Worm (Caenorhabditis elegans): Measurements from ENCODE around the gene T21D9.2.

T21D9.2 gene

ce11 chrX:2071392-2072001 is 25.2 kb downstream of the T21D9.2 start (continued):
- TF ChIP-seq nhr-111 (GFP tag; optimal IDR thresholded peaks at IDR 0.05) (no peak), tag-97 (GFP tag; IDR thresholded peaks at IDR 0.05) (no peak), dpl-1 (GFP tag; optimal IDR thresholded peaks at IDR 0.05) (peak; percentile 40), nhr-48 (tag; optimal IDR thresholded peaks at IDR 0.05) (peak; percentile 34), ctbp-1 (GFP tag; IDR thresholded peaks at IDR 0.05) (no peak), fos-1 (tag; optimal IDR thresholded peaks at IDR 0.05) (no peak), duxl-1 (tag; optimal IDR thresholded peaks at IDR 0.05; ENCODE audit: poor library complexity) (peak; percentile 52), pha-4 (GFP tag; IDR thresholded peaks at IDR 0.05) (no peak), pha-4 (tag; optimal IDR thresholded peaks at IDR 0.05) (peak; percentile 25), F44E2.7 (GFP tag; IDR thresholded peaks at IDR 0.05) (no peak), spr-3 (GFP tag; optimal IDR thresholded peaks at IDR 0.05) (no peak), mdl-1 (tag; optimal IDR thresholded peaks at IDR 0.05) (peak; percentile 65 to 79), ceh-20 (GFP tag; IDR thresholded peaks at IDR 0.05) (peak; percentile 64), F49E8.2 (tag; optimal IDR thresholded peaks at IDR 0.05; ENCODE audit: borderline replicate concordance) (no peak), nhr-42 (GFP tag; IDR thresholded peaks at IDR 0.05) (peak; percentile 63; the same call in 1 of the 2 replicates), lin-39 (tag; optimal IDR thresholded peaks at IDR 0.05) (no peak), mxl-2 (GFP tag; conservative IDR thresholded peaks at IDR 0.05) (no peak), pqm-1 (tag; optimal IDR thresholded peaks at IDR 0.05) (peak; percentile 0), lin-29 (GFP tag; IDR thresholded peaks at IDR 0.05) (no peak), jun-1 (tag; optimal IDR thresholded peaks at IDR 0.05) (no peak), Y48G9A.11 (GFP tag; IDR thresholded peaks at IDR 0.05) (no peak), mep-1 (tag; optimal IDR thresholded peaks at IDR 0.05) (peak; percentile 85), skn-1 (tag; optimal IDR thresholded peaks at IDR 0.05) (no peak), egl-43 (GFP tag; IDR thresholded peaks at IDR 0.05) (no peak), lsy-2 (tag; optimal IDR thresholded peaks at IDR 0.05) (no peak), nhr-76 (tag; optimal IDR thresholded peaks at IDR 0.05) (no peak), unc-39 (tag; optimal IDR thresholded peaks at IDR 0.05) (no peak), aly-2 (tag; optimal IDR thresholded peaks at IDR 0.05) (no peak), daf-16 (GFP tag; optimal IDR thresholded peaks at IDR 0.05) (peak in 1 of 2 experiments; percentile 32), daf-16 (tag; optimal IDR thresholded peaks at IDR 0.05) (peak; percentile 95), R02D3.7 (tag; optimal IDR thresholded peaks at IDR 0.05) (no peak), nhr-28 (tag; optimal IDR thresholded peaks at IDR 0.05) (peak; percentile 42), hlh-30 (tag; optimal IDR thresholded peaks at IDR 0.05; ENCODE audit: insufficient read depth) (peak; percentile 98), F10B5.3 (tag; optimal IDR thresholded peaks at IDR 0.05) (no peak), saeg-2 (GFP tag; IDR thresholded peaks at IDR 0.05) (no peak), egl-27 (tag; optimal IDR thresholded peaks at IDR 0.05) (no peak), set-16 (GFP tag; IDR thresholded peaks at IDR 0.05) (peak; percentile 59), dmd-6 (GFP tag; IDR thresholded peaks at IDR 0.05) (peak; percentile 81), lin-15B (tag; optimal IDR thresholded peaks at IDR 0.05) (no peak), Y105C5A.15 (GFP tag; IDR thresholded peaks at IDR 0.05) (no peak), unc-62 (GFP tag; optimal IDR thresholded peaks at IDR 0.05 in 1 of 2) (no peak), unc-62 (tag; optimal IDR thresholded peaks at IDR 0.05) (no peak), ces-1 (GFP tag; optimal IDR thresholded peaks at IDR 0.05) (no peak), nhr-6 (tag; optimal IDR thresholded peaks at IDR 0.05) (peak; percentile 17), F37D6.2 (tag; optimal IDR thresholded peaks at IDR 0.05) (peak; percentile 44), dmd-8 (GFP tag; IDR thresholded peaks at IDR 0.05) (no peak), nhr-237 (tag; optimal IDR thresholded peaks at IDR 0.05) (no peak), vab-7 (GFP tag; IDR thresholded peaks at IDR 0.05) (0 out of 2 replicates have a peak, but pooled peaks have one; percentile 9), nhr-25 (tag; optimal IDR thresholded peaks at IDR 0.05; ENCODE audit: borderline replicate concordance, insufficient read depth) (peak; percentile 58), nhr-10 (tag; optimal IDR thresholded peaks at IDR 0.05) (no peak), daf-12 (tag; optimal IDR thresholded peaks at IDR 0.05) (no peak), hif-1 (tag; optimal IDR thresholded peaks at IDR 0.05) (peak in 1 of 2 experiments; percentile 36)

Measured in whole organism, L4 larva.